Worm (Caenorhabditis elegans) whole organism, L1 larva: ENCODE results near the gene W04B5.5.
A peak's percentile ranks its signal among the peaks of the same experiment; 100 is the strongest.

ENCODE experiments used
- F16B12.6 ChIP-seq: fragments of 150-350 bp; optimal IDR thresholded peaks from 2 replicates; lab custom pipeline; 2014; ENCODE audit warnings: missing biosample characterization, missing genetic modification characterization
- blmp-1 ChIP-seq: fragments of 150-350 bp; optimal IDR thresholded peaks from 2 replicates; lab custom pipeline; 2014; ENCODE audit warnings: missing biosample characterization, missing genetic modification characterization
- ceh-63 ChIP-seq: fragments of 200-800 bp; sonication (Bioruptor generic); optimal IDR thresholded peaks from 2 replicates; lab custom pipeline; 2018; ENCODE audit warnings: mild to moderate bottlenecking, missing genetic modification characterization, missing compliant biosample characterization
- ceh-8 ChIP-seq: fragments of 200-800 bp; sonication (Bioruptor generic); optimal IDR thresholded peaks from 2 replicates; lab custom pipeline; 2018; ENCODE audit warnings: mild to moderate bottlenecking, missing genetic modification characterization, moderate library complexity, missing compliant biosample characterization
- ceh-88 ChIP-seq: fragments of 200-800 bp; sonication (Bioruptor generic); IDR thresholded peaks from 2 replicates; pipeline ENCODE4 v1.3.6; 2022; ENCODE audit warnings: missing genetic modification characterization, missing compliant biosample characterization
- dpl-1 ChIP-seq, 3 experiments: fragments of 150-350 bp in 2 of 3; sonication (generic microtip) in 1 of 3; optimal IDR thresholded peaks; 2 replicates each; lab custom pipeline; 2014 to 2017; ENCODE audit warnings: missing biosample characterization in 3 of 3, missing genetic modification characterization in 3 of 3, missing genetic modification reagents in 3 of 3
- dsc-1 ChIP-seq: sonication (generic microtip); optimal IDR thresholded peaks from 2 replicates; lab custom pipeline; 2016; ENCODE audit warnings: mild to moderate bottlenecking, missing genetic modification characterization, missing compliant biosample characterization
- efl-1 ChIP-seq, 4 experiments: fragments of 150-350 bp; optimal IDR thresholded peaks in 3 of 4; peaks in 1 of 4; 1 replicate in 1 of 4; 2 replicates in 3 of 4; lab custom pipeline; 2014; ENCODE audit warnings: missing biosample characterization in 2 of 4, missing genetic modification characterization in 2 of 4, missing genetic modification reagents in 2 of 4
- egl-27 ChIP-seq, 2 experiments: fragments of 150-350 bp in 1 of 2; sonication (generic microtip); optimal IDR thresholded peaks; 3 replicates each; lab custom pipeline; 2017 to 2018; ENCODE audit warnings: missing biosample characterization in 2 of 2, missing genetic modification characterization in 2 of 2, missing genetic modification reagents in 2 of 2
- elt-2 ChIP-seq: sonication (generic microtip); optimal IDR thresholded peaks from 2 replicates; lab custom pipeline; 2016; ENCODE audit warnings: missing genetic modification characterization, mild to moderate bottlenecking, inconsistent platforms, missing compliant biosample characterization, missing genetic modification reagents
- fkh-10 ChIP-seq: sonication (generic microtip); optimal IDR thresholded peaks from 2 replicates; lab custom pipeline; 2017; ENCODE audit warnings: missing biosample characterization, missing genetic modification reagents, missing genetic modification characterization
- fkh-4 ChIP-seq: sonication (generic microtip); optimal IDR thresholded peaks from 2 replicates; lab custom pipeline; 2016; ENCODE audit warnings: missing compliant biosample characterization, missing genetic modification characterization, borderline replicate concordance
- grh-1 ChIP-seq: fragments of 200-800 bp; sonication (Bioruptor generic); IDR thresholded peaks from 2 replicates; pipeline ENCODE4 v1.3.6; 2022; ENCODE audit warnings: missing genetic modification reagents, missing genetic modification characterization, missing compliant biosample characterization
- hlh-17 ChIP-seq: fragments of 200-800 bp; sonication (Bioruptor generic); optimal IDR thresholded peaks from 2 replicates; lab custom pipeline; 2018; ENCODE audit warnings: missing genetic modification characterization, mild to moderate bottlenecking, missing compliant biosample characterization, moderate library complexity, borderline replicate concordance
- irx-1 ChIP-seq: sonication (generic microtip); optimal IDR thresholded peaks from 2 replicates; lab custom pipeline; 2016; ENCODE audit warnings: missing genetic modification characterization, missing compliant biosample characterization
- isw-1 ChIP-seq: fragments of 200-800 bp; sonication (Bioruptor generic); IDR thresholded peaks from 2 replicates; pipeline ENCODE4 v1.3.6; 2022; ENCODE audit warnings: missing genetic modification characterization, missing compliant biosample characterization
- jun-1 ChIP-seq: fragments of 150-350 bp; optimal IDR thresholded peaks from 2 replicates; lab custom pipeline; 2014; ENCODE audit warnings: missing biosample characterization, missing genetic modification reagents, missing genetic modification characterization
- lin-15B ChIP-seq: fragments of 150-350 bp; sonication (generic microtip); optimal IDR thresholded peaks from 3 replicates; lab custom pipeline; 2014; ENCODE audit warnings: missing biosample characterization, missing genetic modification characterization
- lin-35 ChIP-seq, 2 experiments: fragments of 150-350 bp; optimal IDR thresholded peaks; 2 replicates each; lab custom pipeline; 2014; ENCODE audit warnings: missing biosample characterization in 2 of 2, missing genetic modification characterization in 2 of 2, missing genetic modification reagents in 2 of 2
- lin-39 ChIP-seq: fragments of 150-350 bp; optimal IDR thresholded peaks from 2 replicates; lab custom pipeline; 2014; ENCODE audit warnings: missing biosample characterization, missing genetic modification reagents, missing genetic modification characterization
- lir-3 ChIP-seq: sonication (generic microtip); optimal IDR thresholded peaks from 2 replicates; lab custom pipeline; 2016; ENCODE audit warnings: mild to moderate bottlenecking, missing genetic modification characterization, moderate library complexity, missing compliant biosample characterization; ENCODE audit not compliant: poor library complexity
- lsy-2 ChIP-seq, 2 experiments: fragments of 150-350 bp; optimal IDR thresholded peaks; 2 replicates each; lab custom pipeline; 2014; ENCODE audit warnings: missing biosample characterization in 2 of 2, missing genetic modification characterization in 2 of 2
- mab-9 ChIP-seq: fragments of 200-800 bp; sonication (Bioruptor generic); IDR thresholded peaks from 2 replicates; pipeline ENCODE4 v1.3.6; 2022; ENCODE audit warnings: missing genetic modification reagents, missing genetic modification characterization, missing compliant biosample characterization
- mdl-1 ChIP-seq, 2 experiments: fragments of 150-350 bp; optimal IDR thresholded peaks; 2 replicates each; lab custom pipeline; 2014 to 2017; ENCODE audit warnings: missing biosample characterization in 2 of 2, missing genetic modification characterization in 2 of 2, inconsistent platforms in 1 of 2
- nhr-12 ChIP-seq: sonication (generic microtip); optimal IDR thresholded peaks from 2 replicates; lab custom pipeline; 2017; ENCODE audit warnings: missing biosample characterization, missing genetic modification characterization
- nhr-47 ChIP-seq: sonication (generic microtip); optimal IDR thresholded peaks from 2 replicates; lab custom pipeline; 2016; ENCODE audit warnings: mild to moderate bottlenecking, missing genetic modification characterization, moderate library complexity, missing compliant biosample characterization
- nhr-76 ChIP-seq: sonication (generic microtip); optimal IDR thresholded peaks from 2 replicates; lab custom pipeline; 2017; ENCODE audit warnings: missing biosample characterization, missing genetic modification characterization
- nhr-77 ChIP-seq: fragments of 150-350 bp; optimal IDR thresholded peaks from 2 replicates; lab custom pipeline; 2014; ENCODE audit warnings: missing biosample characterization, missing genetic modification characterization
- nhr-90 ChIP-seq: sonication (generic microtip); optimal IDR thresholded peaks from 2 replicates; lab custom pipeline; 2016; ENCODE audit warnings: mild to moderate bottlenecking, missing genetic modification characterization, missing compliant biosample characterization; ENCODE audit not compliant: poor library complexity
- pax-3 ChIP-seq: fragments of 200-800 bp; sonication (Bioruptor generic); optimal IDR thresholded peaks from 2 replicates; lab custom pipeline; 2018; ENCODE audit warnings: mild to moderate bottlenecking, missing genetic modification characterization, moderate library complexity, missing compliant biosample characterization
- pqm-1 ChIP-seq: sonication (generic microtip); optimal IDR thresholded peaks from 3 replicates; lab custom pipeline; 2017; ENCODE audit warnings: missing biosample characterization, missing genetic modification characterization
- rnt-1 ChIP-seq: sonication (generic microtip); optimal IDR thresholded peaks from 2 replicates; lab custom pipeline; 2016; ENCODE audit warnings: mild to moderate bottlenecking, missing genetic modification characterization, moderate library complexity, missing compliant biosample characterization
- snpc-4 ChIP-seq: fragments of 150-350 bp; optimal IDR thresholded peaks from 2 replicates; lab custom pipeline; 2014; ENCODE audit warnings: missing biosample characterization, missing genetic modification characterization
- swsn-7 ChIP-seq: sonication (generic microtip); optimal IDR thresholded peaks from 2 replicates; lab custom pipeline; 2016; ENCODE audit warnings: missing genetic modification characterization, missing compliant biosample characterization
- tlp-1 ChIP-seq: fragments of 150-350 bp; optimal IDR thresholded peaks from 2 replicates; lab custom pipeline; 2014; ENCODE audit warnings: missing biosample characterization, missing genetic modification characterization
- unc-130 ChIP-seq: fragments of 150-350 bp; optimal IDR thresholded peaks from 2 replicates; lab custom pipeline; 2017; ENCODE audit warnings: missing biosample characterization, missing genetic modification characterization, inconsistent platforms
- vab-15 ChIP-seq: sonication (generic microtip); optimal IDR thresholded peaks from 2 replicates; lab custom pipeline; 2017; ENCODE audit warnings: missing genotype, mild to moderate bottlenecking, missing genetic modification characterization, missing compliant biosample characterization
- xbp-1 ChIP-seq: sonication (generic microtip); optimal IDR thresholded peaks from 2 replicates; lab custom pipeline; 2016; ENCODE audit warnings: missing genetic modification characterization, missing compliant biosample characterization
- ztf-4 ChIP-seq: fragments of 150-350 bp; optimal IDR thresholded peaks from 2 replicates; lab custom pipeline; 2014; ENCODE audit warnings: missing biosample characterization, missing genetic modification characterization

The W04B5.5 gene

ce11 chrIII:2424783-2425329 lies 6.8 kb upstream of the W04B5.5 start:
- TF ChIP-seq ceh-8 (peak; percentile 54), fkh-10 (no peak)
- TF ChIP-seq, all 84 proteins: peak for 1

ce11 chrIII:2423638-2424037 lies 5.6 kb upstream of the W04B5.5 start:
- TF ChIP-seq isw-1 (GFP tag; lab: Robert Waterston, UW) (no peak), blmp-1 (tag; lab: Kevin White, UChicago) (no peak), xbp-1 (tag; lab: Kevin White, UChicago) (no peak), lir-3 (tag; lab: Kevin White, UChicago) (no peak), pax-3 (tag; lab: Kevin White, UChicago) (no peak)

ce11 chrIII:2421226-2421625 lies 3.2 kb upstream of the W04B5.5 start:
- TF ChIP-seq egl-27 (tag; optimal IDR thresholded peaks at IDR 0.05; lab: Kevin White, UChicago) (no peak), ztf-4 (tag; lab: Kevin White, UChicago) (no peak), dsc-1 (tag; lab: Kevin White, UChicago) (no peak), pqm-1 (tag; lab: Kevin White, UChicago) (no peak), nhr-90 (tag; lab: Kevin White, UChicago) (no peak), snpc-4 (no peak), fkh-10 (no peak), lir-3 (tag; lab: Kevin White, UChicago) (no peak), lsy-2 (tag; optimal IDR thresholded peaks at IDR 0.05; lab: Kevin White, UChicago) (no peak), fkh-4 (tag; lab: Kevin White, UChicago) (no peak), lin-15B (no peak), jun-1 (tag; lab: Kevin White, UChicago) (no peak)

ce11 chrIII:2419504-2419903 lies 1.5 kb upstream of the W04B5.5 start:
- TF ChIP-seq mdl-1 (tag; optimal IDR thresholded peaks at IDR 0.05; lab: Kevin White, UChicago) (no peak), efl-1 (optimal IDR thresholded peaks at IDR 0.05; lab: Kevin White, UChicago) (no peak), efl-1 (GFP tag; optimal IDR thresholded peaks at IDR 0.05 in 1 of 2; lab: Kevin White, UChicago) (peak in 1 of 2 experiments; percentile 62)

- TF ChIP-seq irx-1 (no peak), lin-15B (no peak), efl-1 (optimal IDR thresholded peaks at IDR 0.05; lab: Kevin White, UChicago) (no peak), efl-1 (GFP tag; optimal IDR thresholded peaks at IDR 0.05 in 1 of 2; lab: Kevin White, UChicago) (peak in 1 of 2 experiments; percentile 90), swsn-7 (tag; lab: Kevin White, UChicago) (no peak), nhr-90 (tag; lab: Kevin White, UChicago) (no peak), lin-35 (GFP tag; optimal IDR thresholded peaks at IDR 0.05; lab: Kevin White, UChicago) (no peak), nhr-77 (tag; lab: Kevin White, UChicago) (no peak), ceh-88 (GFP tag; lab: Robert Waterston, UW) (no peak)
Observed at ce11 chrIII:2418981-2419380, 972 bp upstream of the W04B5.5 start.

ce11 chrIII:2410925-2411450 lies 7.0 kb downstream of the W04B5.5 start, which contains the start of gene mrpl-30:
mrpl-30 (minus strand) TSS chrIII:2410975.
- no peak for TF ChIP-seq vab-15
- TF ChIP-seq ceh-63: no peak
- no peak for TF ChIP-seq nhr-76 (tag; lab: Kevin White, UChicago)
- TF ChIP-seq tlp-1 (tag; lab: Kevin White, UChicago): no peak
- TF ChIP-seq dpl-1 (GFP tag; optimal IDR thresholded peaks at IDR 0.05; lab: Kevin White, UChicago): no peak
- TF ChIP-seq lin-35 (GFP tag; optimal IDR thresholded peaks at IDR 0.05; lab: Kevin White, UChicago): no peak
- TF ChIP-seq lin-39 (tag; lab: Kevin White, UChicago): no peak
- no peak for TF ChIP-seq mab-9 (GFP tag; lab: Robert Waterston, UW)
- TF ChIP-seq nhr-90 (tag; lab: Kevin White, UChicago): no peak
- no peak for TF ChIP-seq F16B12.6 (tag; lab: Kevin White, UChicago)
- TF ChIP-seq elt-2 (tag; lab: Kevin White, UChicago): no peak
- no peak for TF ChIP-seq nhr-47 (tag; lab: Kevin White, UChicago)
- no peak for TF ChIP-seq hlh-17 (GFP tag; lab: Kevin White, UChicago)
- TF ChIP-seq rnt-1 (tag; lab: Kevin White, UChicago): no peak
- no peak for TF ChIP-seq unc-130 (tag; lab: Kevin White, UChicago)
- TF ChIP-seq xbp-1 (tag; lab: Kevin White, UChicago): no peak
- TF ChIP-seq grh-1 (GFP tag; lab: Robert Waterston, UW): no peak
- no peak for TF ChIP-seq nhr-12 (tag; lab: Kevin White, UChicago)
